Worm (Caenorhabditis elegans): Measurements from ENCODE around the gene K05F1.1.
A peak's percentile ranks its signal among the peaks of the same experiment; 100 is the strongest.

K05F1.1 gene

DNA sequence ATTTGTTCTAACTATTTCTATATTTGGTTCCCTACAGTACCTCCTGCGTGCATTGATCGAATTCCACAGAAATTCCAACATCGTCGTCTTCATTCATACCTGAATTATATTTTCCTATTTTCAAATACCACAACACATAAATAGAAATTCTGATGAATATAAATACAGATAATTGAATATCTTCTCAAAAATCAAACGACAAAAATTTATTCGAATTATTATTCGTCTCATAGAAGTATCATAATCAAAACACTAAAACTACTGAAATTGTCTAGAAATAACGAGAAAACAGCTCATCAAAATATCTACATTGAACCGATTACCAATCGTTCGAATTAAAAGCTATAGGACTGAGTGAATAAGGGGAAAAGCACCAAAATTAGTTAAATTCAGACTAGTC, 32.0 kb downstream of the K05F1.1 start, which contains the start of gene gtap-1:
Gene gtap-1, minus strand, starts transcription at position 101 of the 400 bp plus-strand sequence.
- no peak for TF ChIP-seq unc-62 (GFP tag; optimal IDR thresholded peaks at IDR 0.05)

DNA sequence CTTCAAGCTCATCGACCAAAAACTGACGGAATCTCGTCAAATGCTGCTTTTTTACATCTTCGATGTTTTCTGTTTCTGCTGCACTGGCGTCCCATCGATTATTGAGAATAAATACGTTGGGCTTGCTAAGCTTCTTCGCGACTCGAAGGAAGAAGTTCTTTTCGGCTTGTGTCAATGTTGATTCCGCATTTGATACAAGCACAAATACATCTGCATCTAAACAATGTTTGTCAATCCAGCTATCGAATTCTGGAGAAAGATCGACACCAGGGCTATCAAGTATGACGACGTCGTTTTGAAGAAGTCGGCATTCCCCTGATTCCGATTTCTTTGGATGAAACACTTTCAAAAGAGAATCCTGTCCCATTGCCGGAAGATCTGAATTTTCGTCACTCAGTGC, 34.0 kb downstream of the K05F1.1 start:
- no peak for TF ChIP-seq unc-62 (GFP tag; optimal IDR thresholded peaks at IDR 0.05)

DNA sequence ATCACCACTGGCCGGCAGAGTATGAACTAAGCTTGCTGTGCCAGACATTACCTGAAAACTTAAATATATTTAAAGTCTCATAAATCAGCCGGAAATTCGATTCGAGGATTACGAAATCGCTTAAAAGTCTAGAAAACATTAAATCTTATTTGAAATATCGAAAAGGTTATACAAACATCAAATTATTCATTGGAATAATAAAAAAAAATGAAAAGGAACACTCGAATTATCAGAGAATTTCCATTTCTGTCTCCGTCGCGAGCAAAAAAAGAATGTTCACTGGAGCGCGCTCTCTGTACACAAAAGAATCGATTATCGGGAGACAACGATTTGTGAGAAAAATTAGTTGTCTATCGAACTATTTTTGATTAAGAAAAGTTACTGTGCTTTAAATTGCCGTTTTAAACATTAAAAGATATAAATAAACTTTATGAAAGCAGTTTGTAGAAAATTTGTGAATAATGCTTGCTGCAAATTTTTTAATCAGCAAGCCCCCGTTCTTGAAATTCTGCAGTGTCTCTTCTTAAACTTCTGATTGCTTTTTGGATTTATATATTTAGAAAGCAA, 35.1 kb downstream of the K05F1.1 start, which contains the start of gene fzo-1:
Gene fzo-1, minus strand, starts transcription at position 51 of the 567 bp plus-strand sequence.
- TF ChIP-seq unc-62 (GFP tag; optimal IDR thresholded peaks at IDR 0.05), result no peak

DNA sequence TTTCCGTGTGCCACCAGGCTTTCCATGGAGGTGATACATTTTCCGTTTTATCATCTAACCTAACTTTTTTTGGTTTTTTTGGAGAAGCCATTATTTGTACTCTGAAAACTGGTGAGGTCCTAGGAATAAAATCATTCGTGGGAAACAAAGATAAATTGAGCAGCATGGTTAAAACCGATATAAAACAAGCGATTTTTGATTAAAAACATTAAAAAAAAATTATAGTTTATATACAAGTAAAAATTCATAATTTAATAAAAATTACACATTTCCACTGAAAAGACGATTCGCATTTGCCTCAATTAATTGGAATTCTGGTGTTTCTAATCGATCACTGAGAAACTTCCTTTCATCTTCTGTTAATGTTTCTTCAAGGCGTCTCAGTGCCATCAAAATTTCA, 37.3 kb downstream of the K05F1.1 start, which contains the start of gene ZK1248.15:
Gene ZK1248.15, minus strand, starts transcription at position 101 of the 400 bp plus-strand sequence.
- TF ChIP-seq unc-62 (GFP tag; optimal IDR thresholded peaks at IDR 0.05), result no peak

DNA sequence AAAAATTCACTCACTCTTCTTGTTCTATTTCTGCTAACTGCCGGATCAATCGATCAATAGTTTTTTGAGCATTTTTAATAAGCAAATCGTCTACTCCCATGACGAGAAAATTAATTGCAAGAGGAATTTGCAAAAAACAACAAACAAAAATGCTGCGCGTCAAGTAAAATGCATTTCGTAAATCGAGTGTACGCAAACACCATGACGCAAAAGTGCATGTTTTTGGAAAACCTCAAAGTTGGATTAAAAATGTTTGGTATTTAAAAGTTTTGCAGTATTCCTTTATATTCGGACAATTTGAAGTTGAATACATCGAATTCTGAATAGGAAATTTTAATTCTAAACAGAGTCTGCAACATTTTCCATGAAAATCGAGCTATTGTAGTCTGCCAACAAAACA, 38.0 kb downstream of the K05F1.1 start, which contains the start of gene ZK1248.19:
Gene ZK1248.19, minus strand, starts transcription at position 188 of the 400 bp plus-strand sequence.
- no peak for TF ChIP-seq unc-62 (GFP tag; optimal IDR thresholded peaks at IDR 0.05)

DNA sequence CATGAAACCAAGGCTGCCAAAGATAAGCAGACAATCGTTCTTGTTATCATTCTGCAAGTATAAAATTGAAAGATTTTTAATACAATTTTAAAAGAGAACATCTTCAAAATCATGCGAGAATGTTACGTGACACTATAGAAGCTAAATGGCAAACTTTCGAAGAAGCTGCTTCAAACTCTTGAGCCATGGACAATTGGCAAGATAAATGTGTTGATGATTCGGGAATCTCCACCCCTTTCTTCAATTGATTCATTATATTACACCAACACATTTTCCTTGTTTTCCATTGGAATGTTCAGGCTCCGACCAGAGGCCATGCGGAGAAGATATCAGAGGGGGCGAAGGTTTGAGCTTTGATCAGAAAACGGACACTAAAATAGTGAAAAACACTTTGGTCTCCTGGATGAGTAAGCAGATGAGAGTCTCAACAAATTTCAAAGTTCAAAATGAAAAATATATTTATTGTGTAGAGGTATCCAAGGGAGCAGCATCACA, 39.9 kb downstream of the K05F1.1 start, which contains the start of gene lec-5:
Gene lec-5, minus strand, starts transcription at position 51 of the 495 bp plus-strand sequence.
- TF ChIP-seq unc-62 (GFP tag; optimal IDR thresholded peaks at IDR 0.05), result no peak

DNA sequence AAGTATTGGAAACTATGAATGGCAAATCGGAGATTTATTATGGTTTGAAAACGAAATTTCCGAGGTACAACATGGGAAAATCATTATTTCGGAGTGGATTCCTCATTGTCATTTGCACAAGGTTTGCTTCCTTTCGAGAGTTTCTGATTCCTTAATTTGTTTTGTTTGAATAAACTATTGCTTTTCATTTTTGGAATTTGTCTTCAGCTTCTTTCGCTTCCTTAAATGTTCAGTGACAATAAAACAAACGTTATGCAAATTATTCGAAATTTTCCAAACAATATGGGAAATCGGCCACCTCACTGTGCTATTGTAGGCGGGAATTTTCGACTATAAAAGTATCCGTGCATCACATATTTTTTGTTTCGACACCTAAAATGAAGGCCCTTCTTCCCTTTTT, 40.7 kb downstream of the K05F1.1 start, which contains the start of gene nep-25:
Gene nep-25, plus strand, starts transcription at position 375 of the 400 bp plus-strand sequence.
- TF ChIP-seq unc-62 (GFP tag; optimal IDR thresholded peaks at IDR 0.05), result no peak

DNA sequence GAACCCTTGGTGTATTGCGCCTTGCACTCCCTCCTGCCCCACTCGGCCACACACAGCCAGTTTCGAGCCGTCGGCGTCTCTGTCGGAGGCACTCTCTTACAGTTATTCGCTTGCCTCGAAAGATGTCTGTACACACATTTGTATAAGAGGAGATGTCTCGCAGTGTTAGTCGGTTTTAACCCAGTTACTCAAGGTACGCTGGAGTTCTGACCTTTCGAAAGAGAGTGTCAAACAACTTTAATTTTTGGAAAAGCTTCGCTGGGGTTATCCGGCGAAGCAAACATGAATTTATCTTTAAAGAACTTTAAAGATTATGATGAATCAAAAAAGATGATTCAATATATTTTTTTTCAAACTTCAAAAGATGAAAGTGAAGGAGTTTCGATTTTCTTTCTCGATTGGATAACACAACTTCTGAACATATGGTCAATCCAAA, 43.5 kb downstream of the K05F1.1 start:
- peak; percentile 52 for TF ChIP-seq unc-62 (GFP tag; optimal IDR thresholded peaks at IDR 0.05)

DNA sequence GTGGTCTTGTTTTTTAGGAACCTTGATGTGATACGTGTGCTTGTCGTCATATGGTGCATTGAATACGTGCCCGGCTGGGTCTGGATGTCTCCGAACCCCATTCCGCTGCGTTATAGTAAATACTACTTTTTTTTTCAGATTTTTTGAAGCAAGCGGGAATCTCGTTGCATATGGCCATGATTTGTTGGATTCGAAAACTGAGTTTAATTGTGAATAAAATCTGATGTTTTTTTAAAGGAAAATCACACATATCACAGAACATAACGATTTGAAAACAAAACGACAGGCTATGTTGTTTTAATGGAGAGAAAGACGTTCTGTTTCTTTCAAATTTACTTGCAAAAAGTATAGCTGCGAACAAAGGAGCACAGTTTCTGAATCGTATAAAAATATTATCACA, 44.3 kb downstream of the K05F1.1 start, which contains the start of the genes ZK1248.17 and H41C03.3:
Gene ZK1248.17, minus strand, starts transcription at position 101 of the 400 bp plus-strand sequence.
Gene H41C03.3, plus strand, starts transcription at position 337 of the 400 bp plus-strand sequence.
- TF ChIP-seq unc-62 (GFP tag; optimal IDR thresholded peaks at IDR 0.05), result no peak

DNA sequence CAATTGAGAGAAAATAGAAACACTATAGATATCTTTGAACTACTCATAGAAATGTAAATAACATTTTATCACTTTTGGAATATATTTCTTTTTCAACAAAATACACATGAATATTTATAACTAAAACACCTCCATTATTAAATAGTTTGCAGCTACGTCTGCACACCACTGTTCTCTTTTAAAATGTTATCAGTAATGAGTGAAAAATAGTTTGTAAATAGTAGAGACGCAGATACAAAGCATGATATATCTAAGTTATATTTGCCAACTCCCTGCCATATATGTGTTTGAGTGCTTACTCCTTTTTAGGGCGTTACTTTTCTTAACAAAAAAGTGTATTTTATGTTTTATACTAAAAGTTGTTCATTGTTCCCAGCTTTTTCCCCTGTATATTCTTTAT, 45.0 kb downstream of the K05F1.1 start:
- TF ChIP-seq unc-62 (GFP tag; optimal IDR thresholded peaks at IDR 0.05), result no peak

DNA sequence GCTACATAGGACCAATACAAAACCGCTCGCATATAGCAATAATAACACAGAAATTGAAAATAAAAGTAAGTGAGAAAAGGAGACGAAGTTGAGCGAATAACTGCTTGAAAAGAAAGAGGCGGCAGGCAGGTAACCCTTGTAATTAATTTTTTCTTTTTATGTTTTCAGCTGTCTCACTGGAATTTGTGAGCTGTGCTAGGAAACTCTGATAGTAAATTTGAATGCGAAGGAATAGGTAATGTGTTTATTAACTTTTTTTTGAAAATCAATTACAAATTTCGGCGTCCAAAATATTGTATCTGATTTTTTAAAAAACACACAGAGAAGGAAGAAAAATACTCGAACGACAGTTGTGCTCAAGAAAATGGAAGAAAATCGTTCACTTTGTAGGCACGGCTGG, 50.8 kb downstream of the K05F1.1 start, which contains the start of gene H41C03.2:
Gene H41C03.2, minus strand, starts transcription at position 101 of the 400 bp plus-strand sequence.
- TF ChIP-seq unc-62 (GFP tag; optimal IDR thresholded peaks at IDR 0.05), result no peak

DNA sequence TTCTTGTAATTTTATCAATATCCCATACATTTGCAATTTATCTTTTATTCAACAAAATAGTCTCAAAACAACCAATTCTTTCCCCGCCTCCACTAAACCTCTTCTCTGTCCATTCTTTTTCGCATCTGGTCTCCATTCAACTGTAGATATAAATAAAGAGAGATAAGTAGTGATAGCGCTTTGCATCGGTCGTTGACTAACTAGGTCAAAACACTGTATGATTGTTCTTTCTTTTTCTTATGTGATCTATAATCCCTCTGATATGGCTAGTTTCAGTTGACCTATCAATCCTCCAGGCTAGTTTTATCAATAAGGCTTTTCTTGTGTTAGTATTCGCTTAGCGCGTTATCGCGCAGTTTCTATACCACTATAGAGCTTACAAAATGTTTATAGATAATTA, 52.1 kb downstream of the K05F1.1 start:
- no peak for TF ChIP-seq unc-62 (GFP tag; optimal IDR thresholded peaks at IDR 0.05)
